Fruit fly (Drosophila melanogaster) whole organism, prepupa: ENCODE data around the gene JMJD7.

Experiments used
- CG11762 ChIP-seq: fragments of 200-800 bp; sonication (Bioruptor generic); optimal IDR thresholded peaks from 3 replicates; lab custom pipeline; 2016; ENCODE audit warnings: missing biosample characterization, missing genetic modification characterization; ENCODE audit not compliant: insufficient read depth
- Ets96B ChIP-seq: fragments of 200-800 bp; optimal IDR thresholded peaks from 2 replicates; lab custom pipeline; 2019; ENCODE audit warnings: missing biosample characterization, mild to moderate bottlenecking, missing genetic modification characterization, moderate library complexity

DNA sequence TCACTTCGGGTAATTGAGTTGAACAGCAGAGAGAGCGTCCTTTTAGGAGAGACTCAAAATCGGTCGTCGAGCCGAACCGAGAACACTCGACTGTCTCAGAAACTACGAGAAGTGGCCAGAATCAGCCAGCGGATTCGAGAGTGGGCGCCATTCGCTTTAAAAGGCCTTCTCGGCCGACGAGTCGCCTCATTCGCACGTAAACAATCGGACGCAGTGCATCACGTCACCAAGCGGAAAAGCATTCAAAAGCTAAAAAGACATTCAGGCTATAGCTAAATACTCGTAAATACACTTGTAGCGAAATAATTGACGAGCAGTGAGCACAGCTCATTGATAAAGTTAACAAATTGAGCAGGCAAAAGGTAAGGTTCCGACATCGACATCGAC is 30.2 kb upstream of the JMJD7 start:
- no peak for TF ChIP-seq Ets96B (tag; lab: Kevin White, UChicago)
- no peak for TF ChIP-seq CG11762 (GFP tag; lab: Kevin White, UChicago)
